Fruit fly (Drosophila melanogaster): Measurements from ENCODE around the gene CG42369.

DNA sequence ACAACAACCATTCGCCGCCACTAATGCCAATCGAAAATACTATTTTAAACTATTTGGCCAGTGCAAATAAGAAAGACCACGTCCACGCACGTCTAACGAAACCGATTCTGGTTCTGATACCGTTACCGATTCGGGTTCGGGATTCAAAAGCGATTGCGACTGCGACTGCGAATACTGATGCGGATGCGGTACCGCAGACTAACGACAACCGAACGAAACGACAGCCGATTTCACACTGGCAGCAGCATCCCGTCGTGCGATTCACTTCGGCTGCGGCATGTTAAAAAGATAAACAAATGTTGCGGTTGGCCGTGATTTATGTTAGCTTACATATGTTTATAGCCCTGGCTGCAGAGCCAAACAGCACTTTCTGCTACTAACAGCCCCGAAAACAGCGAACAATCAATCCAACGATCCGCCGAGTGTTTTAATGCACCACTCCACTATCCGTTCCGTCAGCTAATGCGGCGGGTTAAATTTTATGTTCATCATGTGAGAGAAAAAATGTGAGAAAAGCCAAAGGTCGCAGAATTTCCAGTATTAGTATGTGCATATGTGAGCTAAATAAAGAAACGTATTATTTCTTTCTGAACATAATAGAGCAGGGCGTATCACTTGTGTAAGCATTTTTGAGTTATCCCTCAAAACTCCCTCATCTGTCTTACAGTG is 14.2 kb upstream of the CG42369 start, which contains the start of gene DIP-epsilon:
- TF ChIP-seq psq (optimal IDR thresholded peaks at IDR 0.05) (no peak), CG8478 (optimal IDR thresholded peaks at IDR 0.05) (no peak)

Data from whole organism.